Worm (Caenorhabditis elegans) whole organism, L3 larva: Measurements from ENCODE around the gene Y54G2A.76.

Experiments
- R02D3.7 ChIP-seq: fragments of 150-350 bp; optimal IDR thresholded peaks from 2 replicates; lab custom pipeline; 2014; ENCODE audit warnings: missing biosample characterization, missing genetic modification characterization
- ZK546.5 ChIP-seq: sonication (generic microtip); optimal IDR thresholded peaks from 2 replicates; lab custom pipeline; 2017; ENCODE audit warnings: missing biosample characterization, missing genetic modification characterization
- aly-2 ChIP-seq: fragments of 150-350 bp; optimal IDR thresholded peaks from 2 replicates; lab custom pipeline; 2014; ENCODE audit warnings: missing biosample characterization, missing genetic modification characterization
- ama-1 ChIP-seq: fragments of 150-350 bp; optimal IDR thresholded peaks from 2 replicates; lab custom pipeline; 2018
- ceh-16 ChIP-seq: sonication (generic microtip); optimal IDR thresholded peaks from 2 replicates; lab custom pipeline; 2017; ENCODE audit warnings: missing biosample characterization, missing genetic modification characterization
- ceh-28 ChIP-seq: fragments of 150-350 bp; optimal IDR thresholded peaks from 2 replicates; lab custom pipeline; 2014; ENCODE audit warnings: missing biosample characterization, missing genetic modification reagents, missing genetic modification characterization
- ceh-82 ChIP-seq: fragments of 150-350 bp; optimal IDR thresholded peaks from 2 replicates; lab custom pipeline; 2014; ENCODE audit warnings: missing biosample characterization, missing genetic modification characterization
- ceh-9 ChIP-seq: sonication (generic microtip); optimal IDR thresholded peaks from 2 replicates; lab custom pipeline; 2018; ENCODE audit warnings: missing biosample characterization, missing genetic modification characterization
- daf-12 ChIP-seq: fragments of 150-350 bp; optimal IDR thresholded peaks from 2 replicates; lab custom pipeline; 2014; ENCODE audit warnings: missing biosample characterization, missing genetic modification reagents, missing genetic modification characterization
- egl-27 ChIP-seq: sonication (generic microtip); optimal IDR thresholded peaks from 4 replicates; lab custom pipeline; 2017; ENCODE audit warnings: missing biosample characterization, missing genetic modification reagents, missing genetic modification characterization
- egl-5 ChIP-seq: fragments of 150-350 bp; optimal IDR thresholded peaks from 2 replicates; lab custom pipeline; 2017; ENCODE audit warnings: missing biosample characterization, missing genetic modification reagents, missing genetic modification characterization, inconsistent platforms
- elt-1 ChIP-seq: fragments of 150-350 bp; optimal IDR thresholded peaks from 2 replicates; lab custom pipeline; 2014; ENCODE audit warnings: missing biosample characterization, missing genetic modification characterization
- elt-2 ChIP-seq: sonication (generic microtip); optimal IDR thresholded peaks from 2 replicates; lab custom pipeline; 2016; ENCODE audit warnings: missing genetic modification reagents, mild to moderate bottlenecking, missing genetic modification characterization, missing compliant biosample characterization
- elt-3 ChIP-seq, 3 experiments: fragments of 150-350 bp in 1 of 3; sonication (generic microtip) in 2 of 3; optimal IDR thresholded peaks; 2 replicates in 2 of 3; 4 replicates in 1 of 3; lab custom pipeline; 2014 to 2017; ENCODE audit warnings: missing biosample characterization in 3 of 3, missing genetic modification characterization in 3 of 3
- eor-1 ChIP-seq, 2 experiments: fragments of 150-350 bp; optimal IDR thresholded peaks; 2 replicates each; lab custom pipeline; 2014 to 2018; ENCODE audit warnings: missing biosample characterization in 2 of 2, missing genetic modification characterization in 2 of 2
- fkh-10 ChIP-seq: sonication (generic microtip); optimal IDR thresholded peaks from 2 replicates; lab custom pipeline; 2017; ENCODE audit warnings: missing biosample characterization, missing genetic modification reagents, missing genetic modification characterization
- fkh-2 ChIP-seq: fragments of 150-350 bp; optimal IDR thresholded peaks from 2 replicates; lab custom pipeline; 2014; ENCODE audit warnings: missing biosample characterization, missing genetic modification reagents, missing genetic modification characterization
- fos-1 ChIP-seq: fragments of 150-350 bp; optimal IDR thresholded peaks from 2 replicates; lab custom pipeline; 2014; ENCODE audit warnings: missing biosample characterization, missing genetic modification characterization
- hmg-11 ChIP-seq: sonication (generic microtip); optimal IDR thresholded peaks from 2 replicates; lab custom pipeline; 2016; ENCODE audit warnings: missing genetic modification characterization, missing compliant biosample characterization
- jun-1 ChIP-seq: fragments of 150-350 bp; optimal IDR thresholded peaks from 2 replicates; lab custom pipeline; 2014; ENCODE audit warnings: missing biosample characterization, missing genetic modification reagents, missing genetic modification characterization
- lin-15B ChIP-seq: fragments of 150-350 bp; optimal IDR thresholded peaks from 2 replicates; lab custom pipeline; 2014; ENCODE audit warnings: missing biosample characterization, missing genetic modification characterization
- lin-39 ChIP-seq: fragments of 150-350 bp; optimal IDR thresholded peaks from 2 replicates; lab custom pipeline; 2018; ENCODE audit warnings: missing biosample characterization, missing genetic modification reagents, missing genetic modification characterization
- lsy-12 ChIP-seq: sonication (generic microtip); optimal IDR thresholded peaks from 2 replicates; lab custom pipeline; 2016; ENCODE audit warnings: mild to moderate bottlenecking, missing genetic modification characterization, missing compliant biosample characterization
- mdl-1 ChIP-seq: fragments of 150-350 bp; optimal IDR thresholded peaks from 2 replicates; lab custom pipeline; 2014; ENCODE audit warnings: missing biosample characterization, missing genetic modification characterization
- mml-1 ChIP-seq: fragments of 150-350 bp; sonication (generic microtip); optimal IDR thresholded peaks from 3 replicates; lab custom pipeline; 2014; ENCODE audit warnings: missing biosample characterization, missing genetic modification characterization
- nfya-1 ChIP-seq: sonication (generic microtip); optimal IDR thresholded peaks from 2 replicates; lab custom pipeline; 2017; ENCODE audit warnings: missing genetic modification characterization, mild to moderate bottlenecking, missing compliant biosample characterization, antibody characterized with exemption, moderate library complexity; ENCODE audit not compliant: insufficient read depth
- nhr-11 ChIP-seq: fragments of 150-350 bp; optimal IDR thresholded peaks from 2 replicates; lab custom pipeline; 2014; ENCODE audit warnings: missing biosample characterization, missing genetic modification characterization
- nhr-12 ChIP-seq: fragments of 150-350 bp; optimal IDR thresholded peaks from 2 replicates; lab custom pipeline; 2014; ENCODE audit warnings: missing biosample characterization, missing genetic modification characterization
- nhr-23 ChIP-seq: fragments of 150-350 bp; optimal IDR thresholded peaks from 2 replicates; lab custom pipeline; 2014; ENCODE audit warnings: missing biosample characterization, missing genetic modification reagents, missing genetic modification characterization
- nhr-237 ChIP-seq: fragments of 150-350 bp; optimal IDR thresholded peaks from 2 replicates; lab custom pipeline; 2014; ENCODE audit warnings: missing biosample characterization, missing genetic modification characterization
- nhr-25 ChIP-seq: sonication (generic microtip); optimal IDR thresholded peaks from 2 replicates; lab custom pipeline; 2017; ENCODE audit warnings: missing biosample characterization, missing genetic modification characterization
- nhr-28 ChIP-seq: fragments of 150-350 bp; optimal IDR thresholded peaks from 2 replicates; lab custom pipeline; 2014; ENCODE audit warnings: missing biosample characterization, missing genetic modification characterization
- nhr-43 ChIP-seq: sonication (generic microtip); optimal IDR thresholded peaks from 2 replicates; lab custom pipeline; 2016; ENCODE audit warnings: mild to moderate bottlenecking, missing genetic modification characterization, missing compliant biosample characterization; ENCODE audit not compliant: poor library complexity, severe bottlenecking
- nhr-67 ChIP-seq: fragments of 150-350 bp; optimal IDR thresholded peaks from 2 replicates; lab custom pipeline; 2014; ENCODE audit warnings: missing biosample characterization, missing genetic modification characterization
- nhr-76 ChIP-seq: fragments of 150-350 bp; sonication (generic microtip); optimal IDR thresholded peaks from 5 replicates; lab custom pipeline; 2014; ENCODE audit warnings: missing biosample characterization, missing genetic modification characterization
- nhr-77 ChIP-seq: fragments of 150-350 bp; optimal IDR thresholded peaks from 2 replicates; lab custom pipeline; 2014; ENCODE audit warnings: missing biosample characterization, missing genetic modification characterization
- pha-4 ChIP-seq: fragments of 150-350 bp; optimal IDR thresholded peaks from 2 replicates; lab custom pipeline; 2014; ENCODE audit warnings: missing biosample characterization, missing genetic modification reagents, missing genetic modification characterization
- pqm-1 ChIP-seq: fragments of 150-350 bp; optimal IDR thresholded peaks from 2 replicates; lab custom pipeline; 2017; ENCODE audit warnings: missing biosample characterization, missing genetic modification characterization, inconsistent platforms
- sea-2 ChIP-seq: fragments of 150-350 bp; sonication (generic microtip); optimal IDR thresholded peaks from 4 replicates; lab custom pipeline; 2014; ENCODE audit warnings: missing biosample characterization, missing genetic modification reagents, missing genetic modification characterization
- skn-1 ChIP-seq: fragments of 150-350 bp; optimal IDR thresholded peaks from 2 replicates; lab custom pipeline; 2014; ENCODE audit warnings: missing biosample characterization, missing genetic modification characterization
- snpc-4 ChIP-seq: fragments of 150-350 bp; optimal IDR thresholded peaks from 2 replicates; lab custom pipeline; 2014; ENCODE audit warnings: missing biosample characterization, missing genetic modification characterization
- tbx-2 ChIP-seq: sonication (generic microtip); optimal IDR thresholded peaks from 2 replicates; lab custom pipeline; 2016; ENCODE audit warnings: mild to moderate bottlenecking, missing genetic modification characterization, missing compliant biosample characterization
- unc-39 ChIP-seq: sonication (generic microtip); optimal IDR thresholded peaks from 4 replicates; lab custom pipeline; 2017; ENCODE audit warnings: missing biosample characterization, missing genetic modification characterization
- unc-62 ChIP-seq: fragments of 150-350 bp; sonication (generic microtip); optimal IDR thresholded peaks from 4 replicates; lab custom pipeline; 2014; ENCODE audit warnings: missing biosample characterization, missing genetic modification reagents, missing genetic modification characterization
- zag-1 ChIP-seq: fragments of 150-350 bp; optimal IDR thresholded peaks from 2 replicates; lab custom pipeline; 2014; ENCODE audit warnings: missing biosample characterization, missing genetic modification characterization
- ztf-11 ChIP-seq: fragments of 150-350 bp; optimal IDR thresholded peaks from 2 replicates; lab custom pipeline; 2014; ENCODE audit warnings: missing biosample characterization, missing genetic modification characterization
- ztf-4 ChIP-seq: fragments of 150-350 bp; optimal IDR thresholded peaks from 2 replicates; lab custom pipeline; 2014; ENCODE audit warnings: missing biosample characterization, missing genetic modification characterization

The Y54G2A.76 gene

DNA sequence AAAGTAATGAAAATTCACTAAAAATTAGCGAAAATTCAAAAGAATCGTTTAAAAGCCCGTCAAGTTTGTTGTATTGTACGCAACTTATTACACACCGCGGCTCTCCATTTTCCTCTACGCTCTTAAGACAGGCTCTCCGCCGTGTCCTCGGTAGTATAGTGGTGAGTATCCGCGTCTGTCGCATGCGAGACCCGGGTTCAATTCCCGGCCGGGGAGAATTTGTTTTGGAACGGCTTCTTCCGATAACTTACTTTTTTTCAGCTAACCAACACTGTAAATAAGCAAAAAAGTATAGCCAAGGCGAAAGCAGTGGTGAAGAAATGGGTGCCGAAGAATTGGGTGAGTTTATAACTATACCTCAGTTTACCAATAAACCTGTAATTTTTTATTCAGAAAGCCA is 7.0 kb upstream of the Y54G2A.76 start:
- TF ChIP-seq daf-12 (no peak), egl-27 (tag; lab: Kevin White, UChicago) (no peak), skn-1 (tag; lab: Kevin White, UChicago) (no peak), ZK546.5 (no peak), jun-1 (tag; lab: Kevin White, UChicago) (no peak), unc-39 (tag; lab: Kevin White, UChicago) (no peak), mml-1 (tag; lab: Kevin White, UChicago) (no peak), nhr-67 (tag; lab: Kevin White, UChicago) (no peak), fkh-2 (tag; lab: Kevin White, UChicago) (no peak), unc-62 (GFP tag; lab: Kevin White, UChicago) (no peak), snpc-4 (tag; lab: Kevin White, UChicago) (no peak), nhr-237 (no peak), R02D3.7 (tag; lab: Kevin White, UChicago) (no peak), pha-4 (peak; percentile 12), elt-2 (tag; lab: Kevin White, UChicago) (peak; percentile 6), lsy-12 (tag; lab: Kevin White, UChicago) (no peak), ceh-82 (tag; lab: Kevin White, UChicago) (no peak), fos-1 (tag; lab: Kevin White, UChicago) (no peak), nfya-1 (tag; lab: Kevin White, UChicago) (peak; percentile 2)

DNA sequence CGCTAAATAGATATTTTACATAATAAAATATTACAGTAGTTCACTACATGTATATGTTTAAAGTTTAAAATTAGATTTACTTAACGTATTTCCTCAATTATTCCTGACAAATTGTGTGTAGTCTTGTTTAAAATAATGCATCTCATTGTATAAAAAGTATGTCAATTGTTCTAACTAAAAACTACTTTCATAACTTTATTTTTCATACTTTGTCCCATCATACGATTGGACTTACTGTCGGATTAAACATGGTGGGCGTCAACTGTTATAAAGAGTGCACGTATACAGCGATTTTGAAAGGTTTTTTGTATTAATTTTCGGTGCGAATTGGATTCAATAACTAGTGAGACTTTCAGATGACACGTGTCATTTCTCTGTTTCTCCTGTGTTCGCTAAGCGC is 5.6 kb upstream of the Y54G2A.76 start, which contains the start of gene Y54G2A.32:
Gene Y54G2A.32 (plus strand): TSS at position 301 of the 400 bp plus-strand sequence.
- TF ChIP-seq eor-1 (tag; optimal IDR thresholded peaks at IDR 0.05; lab: Kevin White, UChicago) (no peak), unc-39 (tag; lab: Kevin White, UChicago) (no peak), daf-12 (no peak), unc-62 (GFP tag; lab: Kevin White, UChicago) (no peak), nhr-67 (tag; lab: Kevin White, UChicago) (no peak)

DNA sequence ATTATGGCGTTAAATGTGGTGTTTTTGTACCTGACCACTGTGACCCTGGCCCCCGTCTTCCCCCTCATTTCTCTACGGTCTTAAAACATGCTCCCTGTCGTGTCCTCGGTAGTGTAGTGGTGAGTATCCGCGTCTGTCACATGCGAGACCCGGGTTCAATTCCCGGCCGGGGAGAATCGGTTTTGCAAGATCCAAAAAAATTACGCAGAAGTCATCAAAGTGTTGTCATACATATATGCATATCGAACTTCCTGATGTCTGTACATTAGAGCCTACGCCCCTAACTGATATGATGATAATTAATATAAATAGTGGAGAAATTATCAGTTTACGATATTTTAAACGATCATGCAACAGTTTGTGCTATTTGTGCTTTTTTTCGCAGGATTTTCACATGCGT is 3.7 kb upstream of the Y54G2A.76 start, which contains the start of gene Y54G2A.45:
Gene Y54G2A.45 (plus strand): TSS at position 333 of the 400 bp plus-strand sequence.
- TF ChIP-seq unc-39 (tag; lab: Kevin White, UChicago), result no peak
- no peak for TF ChIP-seq mml-1 (tag; lab: Kevin White, UChicago)
- peak; percentile 6 for TF ChIP-seq lin-15B (tag; lab: Kevin White, UChicago)
- TF ChIP-seq jun-1 (tag; lab: Kevin White, UChicago), result peak; percentile 64
- TF ChIP-seq nhr-23, result no peak
- no peak for TF ChIP-seq fos-1 (tag; lab: Kevin White, UChicago)
- TF ChIP-seq ama-1 (lab: Kevin White, UChicago), result no peak
- no peak for TF ChIP-seq mdl-1 (tag; lab: Kevin White, UChicago)
- no peak for TF ChIP-seq ztf-4 (tag; lab: Kevin White, UChicago)
- peak; percentile 83 for TF ChIP-seq skn-1 (tag; lab: Kevin White, UChicago)
- no peak for TF ChIP-seq elt-3 (tag; optimal IDR thresholded peaks at IDR 0.05; lab: Kevin White, UChicago)
- peak; percentile 81 for TF ChIP-seq pqm-1
- TF ChIP-seq zag-1 (tag; lab: Kevin White, UChicago), result no peak
- no peak for TF ChIP-seq snpc-4 (tag; lab: Kevin White, UChicago)
- TF ChIP-seq aly-2 (tag; lab: Kevin White, UChicago), result no peak
- no peak for TF ChIP-seq ceh-82 (tag; lab: Kevin White, UChicago)
- no peak for TF ChIP-seq fkh-2 (tag; lab: Kevin White, UChicago)
- TF ChIP-seq nhr-76 (tag; lab: Kevin White, UChicago), result no peak
- TF ChIP-seq ceh-16, result no peak
- peak; percentile 10 for TF ChIP-seq lin-39 (tag; lab: Kevin White, UChicago)
- no peak for TF ChIP-seq nhr-28
- peak; percentile 31 for TF ChIP-seq nfya-1 (tag; lab: Kevin White, UChicago)
- TF ChIP-seq hmg-11, result peak; percentile 30
- TF ChIP-seq tbx-2 (tag; lab: Kevin White, UChicago), result peak; percentile 29
- no peak for TF ChIP-seq ztf-11 (tag; lab: Kevin White, UChicago)
- peak; percentile 31 for TF ChIP-seq nhr-43 (tag; lab: Kevin White, UChicago)
- TF ChIP-seq fkh-10 (GFP tag; lab: Kevin White, UChicago), result no peak
- no peak for TF ChIP-seq ceh-28 (tag; lab: Kevin White, UChicago)
- TF ChIP-seq sea-2, result no peak
- no peak for TF ChIP-seq elt-1 (tag; lab: Kevin White, UChicago)
- TF ChIP-seq lsy-12 (tag; lab: Kevin White, UChicago), result peak; percentile 24
- no peak for TF ChIP-seq nhr-12
- no peak for TF ChIP-seq ceh-9 (tag; lab: Kevin White, UChicago)
- TF ChIP-seq eor-1 (tag; optimal IDR thresholded peaks at IDR 0.05; lab: Kevin White, UChicago), result no peak
- no peak for TF ChIP-seq unc-62 (GFP tag; lab: Kevin White, UChicago)
- TF ChIP-seq R02D3.7 (tag; lab: Kevin White, UChicago), result no peak
- no peak for TF ChIP-seq nhr-67 (tag; lab: Kevin White, UChicago)
- no peak for TF ChIP-seq nhr-77 (tag; lab: Kevin White, UChicago)
- no peak for TF ChIP-seq nhr-25 (tag; lab: Kevin White, UChicago)
- TF ChIP-seq nhr-11, result no peak
- no peak for TF ChIP-seq egl-5
- TF ChIP-seq daf-12, result no peak
- TF ChIP-seq egl-27 (tag; lab: Kevin White, UChicago), result no peak
- peak; percentile 40 for TF ChIP-seq pha-4
- peak; percentile 89 for TF ChIP-seq elt-2 (tag; lab: Kevin White, UChicago)
- TF ChIP-seq ZK546.5, result no peak
